Fruit fly (Drosophila melanogaster) whole organism, wandering third instar larva: ENCODE results near the gene Osi16.
A peak's percentile ranks its signal among the peaks of the same experiment; 100 is the strongest.

Experiments
- Abd-B ChIP-seq: fragments of >200 bp; optimal IDR thresholded peaks from 2 replicates; lab custom pipeline; 2017; ENCODE audit warnings: missing biosample characterization, missing genetic modification characterization
- CG32264 ChIP-seq: fragments of 200-800 bp; sonication (Bioruptor generic); optimal IDR thresholded peaks from 2 replicates; lab custom pipeline; 2016; ENCODE audit warnings: missing biosample characterization, missing genetic modification characterization
- CG9705 ChIP-seq: fragments of 200-800 bp; sonication (Bioruptor generic); optimal IDR thresholded peaks from 2 replicates; lab custom pipeline; 2018; ENCODE audit warnings: missing biosample characterization, mild to moderate bottlenecking, missing genetic modification characterization
- CrebA ChIP-seq: fragments of 200-800 bp; sonication (Bioruptor generic); optimal IDR thresholded peaks from 2 replicates; lab custom pipeline; 2016; ENCODE audit warnings: missing biosample characterization, mild to moderate bottlenecking, missing genetic modification characterization, borderline replicate concordance
- Dfd ChIP-seq: fragments of >200 bp; optimal IDR thresholded peaks from 2 replicates; lab custom pipeline; 2017; ENCODE audit warnings: missing biosample characterization, missing genetic modification characterization
- Dif ChIP-seq: fragments of 200-275, 200-300 bp; sonication (Bioruptor generic); optimal IDR thresholded peaks from 2 replicates; lab custom pipeline; 2018; ENCODE audit warnings: missing biosample characterization, missing genetic modification characterization; ENCODE audit not compliant: partially characterized antibody
- GATAd ChIP-seq: sonication (Bioruptor generic); optimal IDR thresholded peaks from 2 replicates; lab custom pipeline; 2016; ENCODE audit warnings: missing biosample characterization, missing genetic modification characterization
- HLH106 ChIP-seq: fragments of 200-800 bp; optimal IDR thresholded peaks from 3 replicates; lab custom pipeline; 2019; ENCODE audit warnings: missing biosample characterization, mild to moderate bottlenecking, missing genetic modification characterization, moderate library complexity
- Hnf4 ChIP-seq: fragments of 200-800 bp; sonication (Bioruptor generic); optimal IDR thresholded peaks from 2 replicates; lab custom pipeline; 2016; ENCODE audit warnings: missing biosample characterization, mild to moderate bottlenecking, missing genetic modification characterization
- Hr78 ChIP-seq: fragments of >200 bp; optimal IDR thresholded peaks from 2 replicates; lab custom pipeline; 2017; ENCODE audit warnings: missing biosample characterization, missing genetic modification characterization
- Hr83 ChIP-seq: fragments of 200-300 bp; sonication (Bioruptor generic); optimal IDR thresholded peaks from 2 replicates; lab custom pipeline; 2016; ENCODE audit warnings: missing biosample characterization, mild to moderate bottlenecking, missing genetic modification characterization, moderate library complexity; ENCODE audit not compliant: poor library complexity, severe bottlenecking
- Jra ChIP-seq: sonication (Bioruptor generic); optimal IDR thresholded peaks from 2 replicates; lab custom pipeline; 2016; ENCODE audit warnings: missing biosample characterization, missing genetic modification characterization
- Mio ChIP-seq: sonication (Bioruptor generic); optimal IDR thresholded peaks from 2 replicates; lab custom pipeline; 2016; ENCODE audit warnings: missing biosample characterization, missing genetic modification characterization
- Myc ChIP-seq: fragments of >200 bp; optimal IDR thresholded peaks from 2 replicates; lab custom pipeline; 2017
- N ChIP-seq: fragments of >200 bp; optimal IDR thresholded peaks from 2 replicates; lab custom pipeline; 2018; ENCODE audit warnings: missing biosample characterization, missing external identifiers, missing genetic modification characterization
- OdsH ChIP-seq: fragments of 200-800 bp; sonication (Bioruptor generic); optimal IDR thresholded peaks from 2 replicates; lab custom pipeline; 2016; ENCODE audit warnings: missing biosample characterization, mild to moderate bottlenecking, missing genetic modification characterization
- Rel ChIP-seq, 2 experiments: fragments of 200-800 bp; sonication (Bioruptor generic) in 1 of 2; optimal IDR thresholded peaks; 2 replicates in 1 of 2; 3 replicates in 1 of 2; lab custom pipeline; 2016 to 2019; ENCODE audit warnings: mild to moderate bottlenecking in 2 of 2, missing biosample characterization in 2 of 2, missing genetic modification characterization in 2 of 2, moderate library complexity in 1 of 2
- Sp1 ChIP-seq: fragments of 200-800 bp; sonication (Bioruptor generic); optimal IDR thresholded peaks from 3 replicates; lab custom pipeline; 2019; ENCODE audit warnings: missing biosample characterization, mild to moderate bottlenecking, missing genetic modification characterization, moderate library complexity
- Vsx2 ChIP-seq: fragments of 200-300, 225-300 bp; sonication (Bioruptor generic); optimal IDR thresholded peaks from 2 replicates; lab custom pipeline; 2018; ENCODE audit warnings: missing biosample characterization, missing genetic modification characterization; ENCODE audit not compliant: partially characterized antibody
- br ChIP-seq: fragments of 200-800 bp; sonication (Bioruptor generic); optimal IDR thresholded peaks from 2 replicates; lab custom pipeline; 2016; ENCODE audit warnings: missing biosample characterization, missing genetic modification characterization
- brk ChIP-seq: fragments of 200-800 bp; sonication (Bioruptor generic); optimal IDR thresholded peaks from 2 replicates; lab custom pipeline; 2016; ENCODE audit warnings: missing biosample characterization, mild to moderate bottlenecking, missing genetic modification characterization
- dl ChIP-seq, 2 experiments: fragments of 175-275, 200-275 bp in 1 of 2; fragments of 200-275 bp in 1 of 2; sonication (Bioruptor generic); optimal IDR thresholded peaks; lab custom pipeline; 2018; ENCODE audit warnings: mild to moderate bottlenecking in 2 of 2, missing biosample characterization in 2 of 2, missing genetic modification characterization in 2 of 2, moderate library complexity in 2 of 2; ENCODE audit not compliant: partially characterized antibody in 2 of 2, insufficient read depth in 1 of 2
- dmrt93B ChIP-seq: fragments of 200-800 bp; sonication (Bioruptor generic); optimal IDR thresholded peaks from 2 replicates; lab custom pipeline; 2018; ENCODE audit warnings: missing biosample characterization, mild to moderate bottlenecking, missing genetic modification characterization
- dsf ChIP-seq: sonication (Bioruptor generic); optimal IDR thresholded peaks from 2 replicates; lab custom pipeline; 2016; ENCODE audit warnings: missing biosample characterization, missing genetic modification characterization, borderline replicate concordance
- ey ChIP-seq: fragments of 200-800 bp; sonication (Bioruptor generic); optimal IDR thresholded peaks from 2 replicates; lab custom pipeline; 2016; ENCODE audit warnings: missing biosample characterization, missing genetic modification characterization
- foxo ChIP-seq, 2 experiments: fragments of 200-800 bp; sonication (Bioruptor generic); optimal IDR thresholded peaks; 2 replicates in 1 of 2; 3 replicates in 1 of 2; lab custom pipeline; 2016 to 2017; ENCODE audit warnings: missing biosample characterization in 2 of 2, missing genetic modification characterization in 2 of 2
- fru ChIP-seq: fragments of 200-800 bp; sonication (Bioruptor generic); optimal IDR thresholded peaks from 3 replicates; lab custom pipeline; 2016; ENCODE audit warnings: missing biosample characterization, mild to moderate bottlenecking, missing genetic modification characterization
- h ChIP-seq: fragments of 200-800 bp; sonication (Bioruptor generic); optimal IDR thresholded peaks from 3 replicates; lab custom pipeline; 2016; ENCODE audit warnings: missing biosample characterization, mild to moderate bottlenecking, missing genetic modification characterization
- jim ChIP-seq: fragments of 175-275, 200-325 bp; sonication (Bioruptor generic); optimal IDR thresholded peaks from 2 replicates; lab custom pipeline; 2016; ENCODE audit warnings: missing biosample characterization, mild to moderate bottlenecking, missing genetic modification characterization
- lola ChIP-seq: fragments of >200 bp; optimal IDR thresholded peaks from 2 replicates; lab custom pipeline; 2017; ENCODE audit warnings: missing biosample characterization, missing genetic modification characterization
- pan ChIP-seq: fragments of >200 bp; optimal IDR thresholded peaks from 2 replicates; lab custom pipeline; 2017
- psq ChIP-seq: fragments of 200-800 bp; sonication (Bioruptor generic); optimal IDR thresholded peaks from 3 replicates; lab custom pipeline; 2017; ENCODE audit warnings: missing biosample characterization, mild to moderate bottlenecking, missing genetic modification characterization, moderate library complexity
- rgr ChIP-seq: fragments of 200-800 bp; sonication (Bioruptor generic); optimal IDR thresholded peaks from 3 replicates; lab custom pipeline; 2016; ENCODE audit warnings: missing biosample characterization, mild to moderate bottlenecking, missing genetic modification characterization
- sage ChIP-seq: fragments of 200-800 bp; sonication (Bioruptor generic); optimal IDR thresholded peaks from 2 replicates; lab custom pipeline; 2016; ENCODE audit warnings: missing biosample characterization, mild to moderate bottlenecking, missing genetic modification characterization
- sv ChIP-seq: fragments of 200-800 bp; sonication (Bioruptor generic); optimal IDR thresholded peaks from 3 replicates; lab custom pipeline; 2016; ENCODE audit warnings: missing biosample characterization, missing genetic modification characterization
- tai ChIP-seq: sonication (Bioruptor generic); optimal IDR thresholded peaks from 2 replicates; lab custom pipeline; 2016; ENCODE audit warnings: missing biosample characterization, missing genetic modification characterization
- usp ChIP-seq: fragments of >200 bp; optimal IDR thresholded peaks from 2 replicates; lab custom pipeline; 2017; ENCODE audit warnings: missing biosample characterization, missing genetic modification characterization
- woc ChIP-seq: sonication (Bioruptor generic); optimal IDR thresholded peaks from 2 replicates; lab custom pipeline; 2016; ENCODE audit warnings: missing biosample characterization, mild to moderate bottlenecking, missing genetic modification characterization

Gene Osi16

dm6 chr3R:6353624-6354352, 48.7 kb downstream of the Osi16 start:
- peak; percentile 30 for TF ChIP-seq sage
- no peak for TF ChIP-seq CG32264 (GFP tag; lab: Kevin White, UChicago)
- no peak for TF ChIP-seq Myc (lab: Kevin White, UChicago)
- peak in 1 of 2 experiments; percentile 86 for TF ChIP-seq foxo (GFP tag; optimal IDR thresholded peaks at IDR 0.05; lab: Kevin White, UChicago)
- TF ChIP-seq tai (GFP tag; lab: Kevin White, UChicago), result no peak
- peak; percentile 91 for TF ChIP-seq psq (GFP tag; lab: Kevin White, UChicago)
- no peak for TF ChIP-seq lola (GFP tag; lab: Kevin White, UChicago)
- no peak for TF ChIP-seq dl (GFP tag; optimal IDR thresholded peaks at IDR 0.05; lab: Kevin White, UChicago; ENCODE audit: insufficient read depth in 1 of 2, partially characterized antibody in 2 of 2)
- TF ChIP-seq Hr83, result peak; percentile 10
- TF ChIP-seq br, result peak; percentile 70
- peak; percentile 78 for TF ChIP-seq ey (GFP tag; lab: Kevin White, UChicago)
- TF ChIP-seq woc (GFP tag; lab: Kevin White, UChicago), result peak; percentile 75
- no peak for TF ChIP-seq usp
- TF ChIP-seq Hnf4 (GFP tag; lab: Kevin White, UChicago), result peak; percentile 60
- TF ChIP-seq Jra (GFP tag; lab: Kevin White, UChicago), result no peak
- no peak for TF ChIP-seq Rel (GFP tag; optimal IDR thresholded peaks at IDR 0.05; lab: Kevin White, UChicago)
- TF ChIP-seq Rel (tag; optimal IDR thresholded peaks at IDR 0.05; lab: Kevin White, UChicago), result no peak
- TF ChIP-seq jim (GFP tag; lab: Kevin White, UChicago), result no peak
- peak; percentile 33 for TF ChIP-seq CG9705 (GFP tag; lab: Kevin White, UChicago)
- TF ChIP-seq dmrt93B (GFP tag; lab: Kevin White, UChicago), result no peak
- TF ChIP-seq GATAd (GFP tag; lab: Kevin White, UChicago), result no peak
- peak; percentile 76 for TF ChIP-seq rgr
- no peak for TF ChIP-seq Dfd (GFP tag; lab: Kevin White, UChicago)
- TF ChIP-seq brk, result peak; percentile 69
- peak; percentile 30 for TF ChIP-seq dsf (GFP tag; lab: Kevin White, UChicago)
- no peak for TF ChIP-seq pan
- TF ChIP-seq HLH106, result peak; percentile 73
- TF ChIP-seq OdsH (GFP tag; lab: Kevin White, UChicago), result peak; percentile 81
- peak; percentile 83 for TF ChIP-seq h
- no peak for TF ChIP-seq Sp1
- TF ChIP-seq fru (GFP tag; lab: Kevin White, UChicago), result peak; percentile 87
- TF ChIP-seq Vsx2 (GFP tag; lab: Kevin White, UChicago), result no peak
- no peak for TF ChIP-seq Abd-B (GFP tag; lab: Kevin White, UChicago)
- peak; percentile 32 for TF ChIP-seq Dif
- TF ChIP-seq Mio (GFP tag; lab: Kevin White, UChicago), result no peak
- TF ChIP-seq CrebA, result no peak
- no peak for TF ChIP-seq N
- peak; percentile 9 for TF ChIP-seq sv (GFP tag; lab: Kevin White, UChicago)
- no peak for TF ChIP-seq Hr78 (GFP tag; lab: Kevin White, UChicago)

DNA sequence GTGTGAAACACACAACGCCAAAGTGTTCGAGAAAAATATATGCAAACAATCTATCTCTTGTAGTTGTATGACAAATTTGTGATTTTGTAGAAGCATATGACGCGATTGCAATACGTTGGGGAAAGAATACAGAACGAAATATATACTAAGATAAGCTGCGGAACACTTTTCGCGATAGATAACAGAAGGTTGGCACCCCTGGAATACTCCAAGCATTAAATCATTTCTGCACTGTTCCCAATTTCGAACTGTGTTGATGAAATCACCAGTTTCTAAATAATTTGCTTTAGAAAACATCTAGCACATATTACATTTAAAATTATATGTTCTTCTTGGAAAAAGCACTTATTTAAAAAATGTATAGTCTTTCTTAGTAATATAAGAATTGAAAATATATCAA, 49.4 kb downstream of the Osi16 start:
- no peak for TF ChIP-seq Rel (GFP tag; optimal IDR thresholded peaks at IDR 0.05; lab: Kevin White, UChicago)
- TF ChIP-seq Rel (tag; optimal IDR thresholded peaks at IDR 0.05; lab: Kevin White, UChicago), result no peak
- TF ChIP-seq brk, result peak; percentile 25
